Worm (Caenorhabditis elegans) whole organism, L4/young adult: ENCODE data around the gene srt-40.

ENCODE experiments used
- W03F9.2 ChIP-seq: fragments of 150-350 bp; optimal IDR thresholded peaks from 2 replicates; lab custom pipeline; 2014; ENCODE audit warnings: missing biosample characterization, missing genetic modification characterization
- dao-5 ChIP-seq: sonication (generic microtip); optimal IDR thresholded peaks from 2 replicates; lab custom pipeline; 2016; ENCODE audit warnings: missing genotype, missing genetic modification characterization, moderate library complexity, missing compliant biosample characterization
- him-1 ChIP-seq: sonication (generic microtip); optimal IDR thresholded peaks from 2 replicates; lab custom pipeline; 2016; ENCODE audit warnings: missing genotype, missing genetic modification reagents, missing genetic modification characterization, missing compliant biosample characterization

srt-40 gene

DNA sequence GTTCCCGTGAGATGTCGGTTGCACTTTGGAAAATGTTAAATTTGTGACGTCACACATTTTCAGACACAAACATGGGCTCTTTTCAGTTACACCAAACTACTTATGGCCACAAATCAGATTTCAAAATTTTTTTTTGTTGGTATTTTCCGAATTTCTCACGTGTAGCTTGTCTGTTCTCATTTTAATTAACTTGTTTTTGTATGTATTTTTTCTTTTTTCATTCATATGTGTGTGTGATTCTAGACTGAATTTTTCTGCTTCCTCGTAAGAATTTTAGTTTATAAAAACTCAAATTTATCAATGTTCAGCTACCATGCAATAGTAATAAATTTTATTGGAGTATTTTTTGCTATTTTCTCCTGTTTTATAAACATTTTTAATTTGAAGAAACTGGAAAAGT, 49.3 kb downstream of the srt-40 start, which contains the start of gene srbc-22:
srbc-22 (plus strand) TSS at position 301 of the 400 bp plus-strand sequence.
- no peak for TF ChIP-seq him-1 (tag; lab: Kevin White, UChicago)
- no peak for TF ChIP-seq dao-5 (tag; lab: Kevin White, UChicago)
- no peak for TF ChIP-seq W03F9.2 (tag; lab: Kevin White, UChicago)

DNA sequence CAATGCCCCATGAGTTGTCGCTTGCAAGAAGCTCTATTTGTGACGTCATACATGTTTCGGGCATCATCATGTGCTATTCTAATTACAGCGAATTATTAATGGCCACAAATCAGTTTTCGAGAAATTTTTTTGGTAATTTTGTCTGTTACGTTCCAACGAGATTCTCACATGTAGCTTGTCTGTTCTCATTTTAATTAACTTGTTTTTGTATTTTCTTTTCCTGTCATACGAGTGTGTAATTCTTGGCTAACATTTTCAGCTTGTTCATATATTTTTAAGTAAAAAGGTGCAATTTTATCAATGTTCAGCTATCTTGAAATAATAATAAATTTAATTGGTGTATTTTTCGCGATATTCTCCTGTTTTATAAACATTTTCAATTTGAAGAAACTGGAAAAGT, 50.8 kb downstream of the srt-40 start, which contains the start of gene srbc-21:
srbc-21 (plus strand) TSS at position 301 of the 400 bp plus-strand sequence.
- no peak for TF ChIP-seq dao-5 (tag; lab: Kevin White, UChicago)
- no peak for TF ChIP-seq him-1 (tag; lab: Kevin White, UChicago)
- TF ChIP-seq W03F9.2 (tag; lab: Kevin White, UChicago) = no peak
